Worm (Caenorhabditis elegans) whole organism, midembryonic: ENCODE measurements around the gene aat-8.

ENCODE experiments used
- cog-1 ChIP-seq: sonication (generic microtip); optimal IDR thresholded peaks from 2 replicates; lab custom pipeline; 2016; ENCODE audit warnings: missing genetic modification characterization, missing compliant biosample characterization
- flt-1 ChIP-seq: fragments of 200-800 bp; sonication (Bioruptor generic); IDR thresholded peaks from 2 replicates; pipeline ENCODE4 v1.3.6; 2022; ENCODE audit warnings: missing genetic modification characterization, missing compliant biosample characterization
- klf-2 ChIP-seq: fragments of 200-800 bp; sonication (Bioruptor generic); conservative IDR thresholded peaks from 2 replicates; pipeline ENCODE4 v1.3.6; 2022; ENCODE audit warnings: missing genetic modification reagents, missing genetic modification characterization, missing compliant biosample characterization
- med-1 ChIP-seq: sonication (generic microtip); optimal IDR thresholded peaks from 2 replicates; lab custom pipeline; 2017; ENCODE audit warnings: missing genetic modification characterization, mild to moderate bottlenecking, missing compliant biosample characterization, antibody characterized with exemption, missing genetic modification reagents; ENCODE audit not compliant: insufficient read depth
- ztf-23 ChIP-seq: fragments of 200-800 bp; sonication (Bioruptor generic); IDR thresholded peaks from 2 replicates; pipeline ENCODE4 v1.3.6; 2022; ENCODE audit warnings: missing genetic modification reagents, missing genetic modification characterization, missing compliant biosample characterization
- ztf-29 ChIP-seq: fragments of 200-800 bp; sonication (Bioruptor generic); IDR thresholded peaks from 2 replicates; pipeline ENCODE4 v1.3.6; 2022; ENCODE audit warnings: missing genetic modification reagents, missing genetic modification characterization, missing compliant biosample characterization

DNA sequence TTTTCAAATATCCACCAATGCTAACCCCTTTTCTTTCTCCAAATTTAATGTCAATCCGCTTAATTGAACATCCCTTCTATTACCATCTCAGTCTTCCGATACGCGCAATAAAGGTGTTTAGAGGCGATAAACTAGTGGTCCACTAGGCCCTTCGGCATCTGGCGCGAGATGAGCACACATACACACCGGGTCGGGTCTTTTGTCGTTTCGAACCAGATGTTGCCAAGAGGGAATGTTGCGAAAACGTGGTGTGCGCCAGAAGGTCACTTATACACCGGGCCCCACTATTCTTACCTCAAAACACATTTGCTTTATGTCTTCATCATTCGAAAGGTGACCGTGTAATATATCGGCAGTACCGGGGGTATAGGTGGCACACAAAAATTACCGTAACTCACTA is 20.8 kb downstream of the aat-8 start:
- TF ChIP-seq flt-1 (no peak), ztf-29 (no peak), klf-2 (GFP tag; lab: Robert Waterston, UW) (no peak), cog-1 (tag; lab: Kevin White, UChicago) (no peak), med-1 (GFP tag; lab: Kevin White, UChicago) (no peak), ztf-23 (GFP tag; lab: Robert Waterston, UW) (no peak)
